Worm (Caenorhabditis elegans) whole organism, L3 larva: Measurements from ENCODE around the gene B0222.15.

Experiments
- R02D3.7 ChIP-seq: fragments of 150-350 bp; optimal IDR thresholded peaks from 2 replicates; lab custom pipeline; 2014; ENCODE audit warnings: missing biosample characterization, missing genetic modification characterization
- ZK546.5 ChIP-seq: sonication (generic microtip); optimal IDR thresholded peaks from 2 replicates; lab custom pipeline; 2017; ENCODE audit warnings: missing biosample characterization, missing genetic modification characterization
- ama-1 ChIP-seq: fragments of 150-350 bp; optimal IDR thresholded peaks from 2 replicates; lab custom pipeline; 2018
- ceh-82 ChIP-seq: fragments of 150-350 bp; optimal IDR thresholded peaks from 2 replicates; lab custom pipeline; 2014; ENCODE audit warnings: missing biosample characterization, missing genetic modification characterization
- ceh-9 ChIP-seq: sonication (generic microtip); optimal IDR thresholded peaks from 2 replicates; lab custom pipeline; 2018; ENCODE audit warnings: missing biosample characterization, missing genetic modification characterization
- egl-27 ChIP-seq: sonication (generic microtip); optimal IDR thresholded peaks from 4 replicates; lab custom pipeline; 2017; ENCODE audit warnings: missing biosample characterization, missing genetic modification reagents, missing genetic modification characterization
- egl-5 ChIP-seq: fragments of 150-350 bp; optimal IDR thresholded peaks from 2 replicates; lab custom pipeline; 2017; ENCODE audit warnings: missing biosample characterization, missing genetic modification reagents, missing genetic modification characterization, inconsistent platforms
- elt-2 ChIP-seq: sonication (generic microtip); optimal IDR thresholded peaks from 2 replicates; lab custom pipeline; 2016; ENCODE audit warnings: missing genetic modification reagents, mild to moderate bottlenecking, missing genetic modification characterization, missing compliant biosample characterization
- elt-3 ChIP-seq, 3 experiments: fragments of 150-350 bp in 1 of 3; sonication (generic microtip) in 2 of 3; optimal IDR thresholded peaks; 2 replicates in 2 of 3; 4 replicates in 1 of 3; lab custom pipeline; 2014 to 2017; ENCODE audit warnings: missing biosample characterization in 3 of 3, missing genetic modification characterization in 3 of 3
- eor-1 ChIP-seq, 2 experiments: fragments of 150-350 bp; optimal IDR thresholded peaks; 2 replicates each; lab custom pipeline; 2014 to 2018; ENCODE audit warnings: missing biosample characterization in 2 of 2, missing genetic modification characterization in 2 of 2
- fkh-10 ChIP-seq: sonication (generic microtip); optimal IDR thresholded peaks from 2 replicates; lab custom pipeline; 2017; ENCODE audit warnings: missing biosample characterization, missing genetic modification reagents, missing genetic modification characterization
- fkh-2 ChIP-seq: fragments of 150-350 bp; optimal IDR thresholded peaks from 2 replicates; lab custom pipeline; 2014; ENCODE audit warnings: missing biosample characterization, missing genetic modification reagents, missing genetic modification characterization
- hmg-11 ChIP-seq: sonication (generic microtip); optimal IDR thresholded peaks from 2 replicates; lab custom pipeline; 2016; ENCODE audit warnings: missing genetic modification characterization, missing compliant biosample characterization
- lin-15B ChIP-seq: fragments of 150-350 bp; optimal IDR thresholded peaks from 2 replicates; lab custom pipeline; 2014; ENCODE audit warnings: missing biosample characterization, missing genetic modification characterization
- lin-39 ChIP-seq: fragments of 150-350 bp; optimal IDR thresholded peaks from 2 replicates; lab custom pipeline; 2018; ENCODE audit warnings: missing biosample characterization, missing genetic modification reagents, missing genetic modification characterization
- mdl-1 ChIP-seq: fragments of 150-350 bp; optimal IDR thresholded peaks from 2 replicates; lab custom pipeline; 2014; ENCODE audit warnings: missing biosample characterization, missing genetic modification characterization
- nfya-1 ChIP-seq: sonication (generic microtip); optimal IDR thresholded peaks from 2 replicates; lab custom pipeline; 2017; ENCODE audit warnings: missing genetic modification characterization, mild to moderate bottlenecking, missing compliant biosample characterization, antibody characterized with exemption, moderate library complexity; ENCODE audit not compliant: insufficient read depth
- nhr-12 ChIP-seq: fragments of 150-350 bp; optimal IDR thresholded peaks from 2 replicates; lab custom pipeline; 2014; ENCODE audit warnings: missing biosample characterization, missing genetic modification characterization
- nhr-23 ChIP-seq: fragments of 150-350 bp; optimal IDR thresholded peaks from 2 replicates; lab custom pipeline; 2014; ENCODE audit warnings: missing biosample characterization, missing genetic modification reagents, missing genetic modification characterization
- nhr-25 ChIP-seq: sonication (generic microtip); optimal IDR thresholded peaks from 2 replicates; lab custom pipeline; 2017; ENCODE audit warnings: missing biosample characterization, missing genetic modification characterization
- nhr-28 ChIP-seq: fragments of 150-350 bp; optimal IDR thresholded peaks from 2 replicates; lab custom pipeline; 2014; ENCODE audit warnings: missing biosample characterization, missing genetic modification characterization
- nhr-43 ChIP-seq: sonication (generic microtip); optimal IDR thresholded peaks from 2 replicates; lab custom pipeline; 2016; ENCODE audit warnings: mild to moderate bottlenecking, missing genetic modification characterization, missing compliant biosample characterization; ENCODE audit not compliant: poor library complexity, severe bottlenecking
- nhr-77 ChIP-seq: fragments of 150-350 bp; optimal IDR thresholded peaks from 2 replicates; lab custom pipeline; 2014; ENCODE audit warnings: missing biosample characterization, missing genetic modification characterization
- pqm-1 ChIP-seq: fragments of 150-350 bp; optimal IDR thresholded peaks from 2 replicates; lab custom pipeline; 2017; ENCODE audit warnings: missing biosample characterization, missing genetic modification characterization, inconsistent platforms
- skn-1 ChIP-seq: fragments of 150-350 bp; optimal IDR thresholded peaks from 2 replicates; lab custom pipeline; 2014; ENCODE audit warnings: missing biosample characterization, missing genetic modification characterization
- snpc-4 ChIP-seq: fragments of 150-350 bp; optimal IDR thresholded peaks from 2 replicates; lab custom pipeline; 2014; ENCODE audit warnings: missing biosample characterization, missing genetic modification characterization
- unc-62 ChIP-seq: fragments of 150-350 bp; sonication (generic microtip); optimal IDR thresholded peaks from 4 replicates; lab custom pipeline; 2014; ENCODE audit warnings: missing biosample characterization, missing genetic modification reagents, missing genetic modification characterization
- zag-1 ChIP-seq: fragments of 150-350 bp; optimal IDR thresholded peaks from 2 replicates; lab custom pipeline; 2014; ENCODE audit warnings: missing biosample characterization, missing genetic modification characterization
- ztf-4 ChIP-seq: fragments of 150-350 bp; optimal IDR thresholded peaks from 2 replicates; lab custom pipeline; 2014; ENCODE audit warnings: missing biosample characterization, missing genetic modification characterization

Gene B0222.15

DNA sequence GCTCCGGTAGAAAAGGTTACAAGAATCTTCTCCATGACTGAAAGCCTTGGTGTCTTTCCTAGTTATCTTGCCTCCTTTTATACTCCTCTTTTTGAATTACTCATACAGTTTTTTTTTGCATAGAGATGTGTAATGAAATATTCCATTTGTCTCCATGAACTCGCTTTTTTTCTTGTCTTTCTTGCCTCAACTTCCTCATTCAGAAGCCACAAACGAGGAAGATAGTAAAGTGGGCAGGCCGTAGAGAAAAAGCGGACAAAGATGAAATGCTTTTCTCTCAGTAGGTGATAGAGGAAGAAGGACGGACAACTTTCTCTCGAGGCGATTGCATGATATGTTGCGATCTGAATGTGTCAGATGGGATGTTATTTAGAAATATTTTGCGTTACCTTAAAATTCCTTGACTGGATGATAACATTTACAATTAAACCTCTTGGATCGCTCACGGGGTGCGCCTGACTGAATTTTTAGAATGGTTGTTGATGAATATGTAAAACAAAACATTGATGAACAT is 6.4 kb upstream of the B0222.15 start, which contains the start of gene col-145:
Gene col-145 (minus strand): TSS at position 51 of the 514 bp plus-strand sequence.
- TF ChIP-seq ztf-4: no peak
- no peak for TF ChIP-seq lin-39 (tag; lab: Kevin White, UChicago)
- no peak for TF ChIP-seq ZK546.5
- TF ChIP-seq nhr-12 (tag; lab: Kevin White, UChicago): no peak
- peak; percentile 47 for TF ChIP-seq nhr-25
- TF ChIP-seq fkh-2: no peak
- no peak for TF ChIP-seq snpc-4 (tag; lab: Kevin White, UChicago)
- peak; percentile 1 for TF ChIP-seq nhr-23
- peak; percentile 61 for TF ChIP-seq egl-27
- TF ChIP-seq nhr-28: no peak
- no peak for TF ChIP-seq ceh-82 (tag; lab: Kevin White, UChicago)
- no peak for TF ChIP-seq pqm-1 (tag; lab: Kevin White, UChicago)

DNA sequence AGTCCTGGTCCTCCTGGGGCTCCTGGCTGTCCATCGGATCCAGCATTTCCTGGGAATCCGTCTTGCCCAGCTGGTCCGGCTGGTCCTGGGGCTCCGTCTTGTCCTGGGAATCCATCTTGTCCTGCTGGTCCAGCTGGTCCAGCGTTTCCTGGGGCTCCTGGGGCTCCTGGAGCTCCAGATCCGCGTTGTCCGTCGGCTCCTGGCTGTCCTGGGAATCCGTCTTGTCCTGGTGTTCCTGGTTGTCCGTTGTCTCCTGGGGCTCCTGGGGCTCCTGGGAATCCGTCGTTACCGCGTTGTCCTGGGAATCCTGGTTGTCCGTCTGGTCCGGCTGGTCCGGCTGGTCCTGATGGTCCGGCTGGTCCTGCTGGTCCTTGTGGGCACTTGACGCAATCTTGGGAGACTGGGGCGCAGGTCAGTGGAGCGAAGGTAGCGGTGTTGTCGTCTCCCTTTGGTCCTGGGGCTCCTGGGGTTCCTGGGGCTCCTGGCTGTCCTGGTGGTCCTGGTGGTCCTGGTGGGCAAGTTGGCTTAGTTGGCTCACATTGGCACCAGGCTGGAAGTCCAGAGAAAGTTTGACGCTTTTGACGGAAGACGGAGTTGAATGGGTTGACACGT is 5.6 kb upstream of the B0222.15 start:
- no peak for TF ChIP-seq lin-15B (tag; lab: Kevin White, UChicago)
- no peak for TF ChIP-seq ZK546.5
- TF ChIP-seq ztf-4: no peak
- TF ChIP-seq nhr-77 (tag; lab: Kevin White, UChicago): no peak
- no peak for TF ChIP-seq egl-5
- no peak for TF ChIP-seq unc-62 (GFP tag; lab: Kevin White, UChicago)
- no peak for TF ChIP-seq R02D3.7 (tag; lab: Kevin White, UChicago)
- no peak for TF ChIP-seq fkh-2
- TF ChIP-seq eor-1 (tag; optimal IDR thresholded peaks at IDR 0.05; lab: Kevin White, UChicago): no peak
- TF ChIP-seq skn-1 (tag; lab: Kevin White, UChicago): no peak
- TF ChIP-seq ceh-9 (tag; lab: Kevin White, UChicago): no peak
- no peak for TF ChIP-seq nfya-1 (tag; lab: Kevin White, UChicago)
- TF ChIP-seq mdl-1: no peak
- no peak for TF ChIP-seq elt-3 (tag; optimal IDR thresholded peaks at IDR 0.05; lab: Kevin White, UChicago)
- no peak for TF ChIP-seq nhr-43 (tag; lab: Kevin White, UChicago)
- TF ChIP-seq egl-27: no peak
- TF ChIP-seq snpc-4 (tag; lab: Kevin White, UChicago): no peak
- TF ChIP-seq pqm-1 (tag; lab: Kevin White, UChicago): no peak
- no peak for TF ChIP-seq nhr-23
- no peak for TF ChIP-seq hmg-11 (tag; lab: Kevin White, UChicago)

DNA sequence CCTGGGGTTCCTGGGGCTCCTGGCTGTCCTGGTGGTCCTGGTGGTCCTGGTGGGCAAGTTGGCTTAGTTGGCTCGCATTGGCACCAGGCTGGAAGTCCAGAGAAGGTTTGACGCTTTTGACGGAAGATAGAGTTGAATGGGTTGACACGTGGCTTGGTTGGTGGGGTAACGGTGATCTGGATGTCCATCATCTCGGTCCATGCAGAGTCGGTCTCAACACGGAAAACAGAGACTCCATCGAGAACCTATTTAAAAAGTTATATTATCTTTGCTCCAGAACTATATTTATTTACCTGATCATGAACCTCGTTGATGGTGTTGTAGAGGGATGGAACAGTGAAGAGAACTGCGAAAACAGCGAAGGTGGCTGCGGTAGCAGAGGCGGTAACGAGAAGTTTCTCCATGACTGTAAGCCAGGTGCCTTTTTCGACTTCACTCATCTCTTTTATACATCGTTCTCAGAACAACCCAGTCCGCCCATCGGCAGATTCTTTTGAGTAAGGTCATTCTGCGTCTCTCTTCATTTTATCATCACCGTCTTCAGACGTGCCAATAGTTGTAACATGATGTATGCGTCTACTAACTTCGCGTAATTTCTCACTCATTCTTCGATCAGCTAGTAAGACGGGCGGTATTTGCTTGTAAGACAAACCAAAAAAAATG is 3.8 kb upstream of the B0222.15 start, which contains the start of gene col-144:
Gene col-144 (minus strand): TSS at position 419 of the 663 bp plus-strand sequence.
- TF ChIP-seq pqm-1 (tag; lab: Kevin White, UChicago) (no peak), nhr-25 (peak; percentile 70), zag-1 (tag; lab: Kevin White, UChicago) (no peak), elt-3 (tag; optimal IDR thresholded peaks at IDR 0.05; lab: Kevin White, UChicago) (peak in 1 of 3 experiments; percentile 12), ama-1 (lab: Kevin White, UChicago) (peak; percentile 73), nfya-1 (tag; lab: Kevin White, UChicago) (peak; percentile 17), nhr-43 (tag; lab: Kevin White, UChicago) (peak; percentile 57), nhr-23 (no peak), nhr-12 (tag; lab: Kevin White, UChicago) (no peak), mdl-1 (no peak), elt-2 (tag; lab: Kevin White, UChicago) (no peak)

DNA sequence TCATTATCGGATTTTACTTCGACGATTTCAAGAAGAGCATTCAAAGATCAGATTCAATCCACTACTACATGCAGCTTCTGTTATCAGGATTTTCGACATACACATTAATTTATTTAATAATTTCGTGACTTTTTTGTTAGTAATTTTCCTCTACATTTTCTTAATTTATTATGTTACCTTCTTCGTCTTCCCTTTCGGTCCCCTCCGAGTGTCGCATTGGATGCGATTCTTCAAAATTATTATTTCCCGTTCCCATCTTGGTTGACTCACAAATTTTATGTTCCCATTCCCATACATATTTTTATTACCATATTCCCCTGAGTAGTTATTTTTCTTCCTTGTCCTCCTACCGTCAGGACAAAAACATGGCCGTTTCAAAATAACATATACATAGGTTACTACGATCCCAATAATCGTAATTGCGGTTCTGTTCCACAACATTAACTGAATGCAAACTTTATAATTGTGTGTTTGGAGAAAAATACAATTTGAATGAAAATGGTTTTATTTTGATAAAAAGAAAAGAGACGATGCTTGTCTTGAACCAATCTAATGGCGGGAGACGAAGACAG is 2.7 kb upstream of the B0222.15 start:
- TF ChIP-seq nhr-25 (peak; percentile 88), nfya-1 (tag; lab: Kevin White, UChicago) (peak; percentile 34), ama-1 (lab: Kevin White, UChicago) (peak; percentile 68)
- TF ChIP-seq, all 47 proteins: peak for 3; not testable (repeated sequence) for 44

DNA sequence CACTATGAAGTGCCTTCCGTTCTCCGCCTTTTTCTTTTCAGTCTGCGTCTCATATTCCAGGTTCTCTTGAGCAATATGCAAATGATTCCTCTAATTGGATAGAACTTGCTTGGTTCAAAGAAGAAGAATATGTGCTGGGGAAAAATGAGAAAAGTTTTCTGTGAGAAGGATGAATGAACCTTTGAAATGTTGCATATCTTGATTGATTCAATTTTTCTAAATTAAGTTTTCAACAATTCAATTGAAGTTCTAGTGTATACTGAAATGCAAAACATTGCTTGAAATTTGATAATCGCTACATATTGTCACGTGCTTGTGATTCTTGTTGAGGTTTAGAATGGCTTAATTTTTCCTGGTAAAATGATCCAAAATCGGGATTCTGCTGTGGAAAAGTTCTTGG is 1.0 kb upstream of the B0222.15 start:
- TF ChIP-seq zag-1 (tag; lab: Kevin White, UChicago) (no peak), fkh-10 (GFP tag; lab: Kevin White, UChicago) (peak; percentile 96)
